Worm (Caenorhabditis elegans) whole organism, mixed stage, embryonic: Measurements from ENCODE around the gene bre-2.

Source experiments
- lin-13 ChIP-seq: fragments of 150-350 bp; optimal IDR thresholded peaks from 2 replicates; lab custom pipeline; 2014; ENCODE audit warnings: missing biosample characterization, missing genetic modification characterization
- nhr-76 ChIP-seq: sonication (generic microtip); optimal IDR thresholded peaks from 2 replicates; lab custom pipeline; 2017; ENCODE audit warnings: missing biosample characterization, missing genetic modification characterization
- ztf-11 ChIP-seq: fragments of 150-350 bp; optimal IDR thresholded peaks from 2 replicates; lab custom pipeline; 2014; ENCODE audit warnings: missing biosample characterization, missing genetic modification characterization

DNA sequence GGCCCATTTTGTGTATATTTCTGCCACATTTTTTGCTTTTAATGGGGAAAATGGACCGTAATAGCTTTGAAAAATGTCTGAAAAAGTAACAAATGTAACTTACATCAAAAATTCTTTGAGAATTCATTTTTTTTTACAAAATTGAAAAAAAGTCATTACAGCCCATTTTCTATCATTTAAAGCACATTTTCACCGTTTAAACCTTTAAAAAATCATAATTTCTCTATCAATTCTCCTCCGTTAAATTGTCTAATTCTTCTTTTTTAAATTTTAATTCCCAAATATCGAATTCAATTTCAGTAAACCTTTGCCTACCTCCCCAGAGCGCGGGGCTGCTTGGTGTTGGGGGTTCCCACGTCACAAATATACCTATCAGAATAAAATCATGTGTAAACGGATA, 32.1 kb downstream of the bre-2 start, which contains the start of gene dhhc-8:
- TF ChIP-seq lin-13 (tag; lab: Kevin White, UChicago) (no peak), nhr-76 (no peak), ztf-11 (tag; lab: Kevin White, UChicago) (no peak)
